Worm (Caenorhabditis elegans): ENCODE measurements around the gene ubxn-2.
A peak's percentile ranks its signal among the peaks of the same experiment; 100 is the strongest.

The ubxn-2 gene

ce11 chrIV:2773382-2773979 lies 47.9 kb upstream of the ubxn-2 start (continued):
- TF ChIP-seq efl-3 (GFP tag; optimal IDR thresholded peaks at IDR 0.05) (no peak), hpl-2 (GFP tag; optimal IDR thresholded peaks at IDR 0.05) (no peak), efl-1 (optimal IDR thresholded peaks at IDR 0.05) (no peak), efl-1 (GFP tag; optimal IDR thresholded peaks at IDR 0.05 in 1 of 2) (peak; percentile 11 to 64), C16A3.4 (tag; optimal IDR thresholded peaks at IDR 0.05) (peak; percentile 28), mdl-1 (tag; optimal IDR thresholded peaks at IDR 0.05) (peak in 1 of 2 experiments; percentile 25), unc-86 (tag; optimal IDR thresholded peaks at IDR 0.05) (no peak), nhr-28 (tag; optimal IDR thresholded peaks at IDR 0.05) (no peak), F16B12.6 (tag; optimal IDR thresholded peaks at IDR 0.05) (no peak), grh-1 (GFP tag; IDR thresholded peaks at IDR 0.05) (no peak), nhr-71 (tag; optimal IDR thresholded peaks at IDR 0.05) (peak; percentile 77)

ce11 chrIV:2772209-2772851 lies 46.7 kb upstream of the ubxn-2 start:
- TF ChIP-seq blmp-1 (tag; optimal IDR thresholded peaks at IDR 0.05) (peak; percentile 62), elt-3 (tag; optimal IDR thresholded peaks at IDR 0.05) (no peak), efl-1 (optimal IDR thresholded peaks at IDR 0.05) (no peak), efl-1 (GFP tag; optimal IDR thresholded peaks at IDR 0.05 in 1 of 2) (peak in 1 of 2 experiments; percentile 15), aha-1 (tag; optimal IDR thresholded peaks at IDR 0.05) (no peak), F16B12.6 (tag; optimal IDR thresholded peaks at IDR 0.05) (no peak), unc-98 (GFP tag; IDR thresholded peaks at IDR 0.05) (no peak), nhr-19 (GFP tag; conservative IDR thresholded peaks at IDR 0.05) (0 out of 2 replicates have a peak, but pooled peaks have one; percentile 23), lir-3 (tag; optimal IDR thresholded peaks at IDR 0.05; ENCODE audit: poor library complexity) (no peak), lin-35 (GFP tag; optimal IDR thresholded peaks at IDR 0.05) (peak in 1 of 2 experiments; percentile 31), unc-30 (tag; optimal IDR thresholded peaks at IDR 0.05) (no peak), dsc-1 (tag; optimal IDR thresholded peaks at IDR 0.05) (no peak), dpl-1 (GFP tag; optimal IDR thresholded peaks at IDR 0.05) (peak in 2 of 3 experiments; percentile 20 to 45), pag-3 (tag; optimal IDR thresholded peaks at IDR 0.05; ENCODE audit: borderline replicate concordance, insufficient read depth) (no peak), lsy-2 (tag; optimal IDR thresholded peaks at IDR 0.05) (no peak), nhr-71 (tag; optimal IDR thresholded peaks at IDR 0.05) (no peak), mep-1 (tag; optimal IDR thresholded peaks at IDR 0.05) (peak; percentile 28), ceh-88 (GFP tag; IDR thresholded peaks at IDR 0.05) (no peak), unc-130 (tag; optimal IDR thresholded peaks at IDR 0.05) (no peak), nhr-12 (tag; optimal IDR thresholded peaks at IDR 0.05) (no peak), egl-13 (tag; optimal IDR thresholded peaks at IDR 0.05) (no peak), ama-1 (optimal IDR thresholded peaks at IDR 0.05) (peak; percentile 46), fkh-10 (GFP tag; optimal IDR thresholded peaks at IDR 0.05) (no peak), irx-1 (tag; optimal IDR thresholded peaks at IDR 0.05) (no peak), ceh-90 (tag; optimal IDR thresholded peaks at IDR 0.05) (no peak), lin-15B (tag; optimal IDR thresholded peaks at IDR 0.05) (no peak), lin-39 (tag; optimal IDR thresholded peaks at IDR 0.05) (no peak), egl-27 (tag; optimal IDR thresholded peaks at IDR 0.05) (no peak), xbp-1 (tag; optimal IDR thresholded peaks at IDR 0.05) (no peak), mab-9 (GFP tag; IDR thresholded peaks at IDR 0.05) (no peak), ztf-11 (tag; optimal IDR thresholded peaks at IDR 0.05) (no peak), ets-5 (GFP tag; IDR thresholded peaks at IDR 0.05) (no peak), lin-13 (GFP tag; optimal IDR thresholded peaks at IDR 0.05) (no peak), alr-1 (tag; optimal IDR thresholded peaks at IDR 0.05; ENCODE audit: borderline replicate concordance) (no peak), nhr-84 (tag; optimal IDR thresholded peaks at IDR 0.05) (no peak), mdl-1 (tag; optimal IDR thresholded peaks at IDR 0.05) (no peak), nhr-28 (tag; optimal IDR thresholded peaks at IDR 0.05) (no peak), hpl-2 (GFP tag; optimal IDR thresholded peaks at IDR 0.05) (no peak), ces-1 (GFP tag; optimal IDR thresholded peaks at IDR 0.05) (no peak), sup-37 (GFP tag; optimal IDR thresholded peaks at IDR 0.05) (no peak), lin-14 (GFP tag; optimal IDR thresholded peaks at IDR 0.05) (peak; percentile 74), efl-3 (GFP tag; optimal IDR thresholded peaks at IDR 0.05) (no peak), unc-62 (GFP tag; optimal IDR thresholded peaks at IDR 0.05) (no peak), unc-86 (tag; optimal IDR thresholded peaks at IDR 0.05) (no peak), snu-23 (GFP tag; optimal IDR thresholded peaks at IDR 0.05) (no peak), C04F5.9 (tag; optimal IDR thresholded peaks at IDR 0.05) (no peak)

Measured in whole organism, L1 larva.